Fruit fly (Drosophila melanogaster) S2 (cell line): ENCODE measurements around the gene CSN6.

Source experiments
- CG8478 ChIP-seq: fragments of >200 bp; optimal IDR thresholded peaks from 2 replicates; lab custom pipeline; 2018
- CTCF ChIP-seq, 2 experiments: fragments of >200 bp; optimal IDR thresholded peaks; 2 replicates each; lab custom pipeline; 2018

dm6 chr3R:22609185-22609584, 28.6 kb downstream of the CSN6 start, which contains the start of gene CG13843:
- TF ChIP-seq CTCF (optimal IDR thresholded peaks at IDR 0.05; lab: Kevin White, UChicago) (no peak), CG8478 (lab: Kevin White, UChicago) (no peak)
